Worm (Caenorhabditis elegans) whole organism, L4/young adult: ENCODE measurements around the gene inpp-1.

Source experiments
- dao-5 ChIP-seq: sonication (generic microtip); optimal IDR thresholded peaks from 2 replicates; lab custom pipeline; 2016; ENCODE audit warnings: missing genotype, missing genetic modification characterization, moderate library complexity, missing compliant biosample characterization
- him-1 ChIP-seq: sonication (generic microtip); optimal IDR thresholded peaks from 2 replicates; lab custom pipeline; 2016; ENCODE audit warnings: missing genotype, missing genetic modification reagents, missing genetic modification characterization, missing compliant biosample characterization

DNA sequence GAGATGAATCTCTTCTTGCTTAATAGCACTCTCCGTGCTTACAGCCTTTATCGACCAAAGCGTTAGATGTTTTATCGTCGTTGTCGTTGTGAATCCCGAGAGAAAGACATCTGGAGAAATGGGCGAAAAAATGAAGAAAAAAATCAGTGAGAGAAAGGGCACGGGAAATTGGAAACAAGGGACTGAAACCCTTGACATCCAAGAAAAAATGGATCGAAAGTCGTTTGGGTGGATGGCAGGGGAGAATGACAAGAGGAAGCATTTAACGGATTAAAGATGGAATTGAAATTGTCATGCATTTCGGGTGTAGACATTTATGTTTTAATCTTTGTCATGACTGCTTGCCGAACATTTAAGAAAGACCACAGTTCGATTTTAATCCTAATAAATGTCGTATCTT lies at the start of gene inpp-1:
- TF ChIP-seq him-1 (no peak), dao-5 (tag; lab: Kevin White, UChicago) (no peak)
